Worm (Caenorhabditis elegans) whole organism, mixed stage, embryonic: Measurements from ENCODE around the gene Y69H2.17.

Source experiments
- M03D4.4 ChIP-seq: sonication (generic microtip); optimal IDR thresholded peaks from 2 replicates; lab custom pipeline; 2017; ENCODE audit warnings: mild to moderate bottlenecking, missing genetic modification characterization, missing compliant biosample characterization
- bed-3 ChIP-seq: fragments of 200-800 bp; sonication (Bioruptor generic); optimal IDR thresholded peaks from 3 replicates; lab custom pipeline; 2018; ENCODE audit warnings: mild to moderate bottlenecking, missing genetic modification characterization, moderate library complexity, missing compliant biosample characterization
- ceh-39 ChIP-seq: fragments of 150-350 bp; optimal IDR thresholded peaks from 2 replicates; lab custom pipeline; 2014; ENCODE audit warnings: missing biosample characterization, missing genetic modification characterization
- ceh-43 ChIP-seq: fragments of 200-800 bp; sonication (Bioruptor generic); optimal IDR thresholded peaks from 2 replicates; lab custom pipeline; 2018; ENCODE audit warnings: mild to moderate bottlenecking, missing genetic modification characterization, moderate library complexity, missing compliant biosample characterization
- ceh-83 ChIP-seq: fragments of 200-800 bp; sonication (Bioruptor generic); optimal IDR thresholded peaks from 2 replicates; lab custom pipeline; 2018; ENCODE audit warnings: mild to moderate bottlenecking, missing genetic modification characterization, missing compliant biosample characterization
- ces-1 ChIP-seq: fragments of 150-350 bp; optimal IDR thresholded peaks from 2 replicates; lab custom pipeline; 2014; ENCODE audit warnings: missing biosample characterization, missing genetic modification reagents, missing genetic modification characterization
- cnd-1 ChIP-seq: fragments of 200-800 bp; sonication (Bioruptor generic); optimal IDR thresholded peaks from 2 replicates; lab custom pipeline; 2018; ENCODE audit warnings: mild to moderate bottlenecking, missing genetic modification characterization, missing compliant biosample characterization
- drap-1 ChIP-seq: fragments of 200-800 bp; sonication (Bioruptor generic); optimal IDR thresholded peaks from 3 replicates; lab custom pipeline; 2018; ENCODE audit warnings: mild to moderate bottlenecking, missing genetic modification characterization, missing compliant biosample characterization
- elt-1 ChIP-seq: sonication (generic microtip); optimal IDR thresholded peaks from 2 replicates; lab custom pipeline; 2017; ENCODE audit warnings: missing genetic modification characterization, mild to moderate bottlenecking, missing compliant biosample characterization, antibody characterized with exemption, moderate library complexity, borderline replicate concordance; ENCODE audit not compliant: insufficient read depth
- elt-3 ChIP-seq: fragments of 150-350 bp; optimal IDR thresholded peaks from 2 replicates; lab custom pipeline; 2014; ENCODE audit warnings: missing biosample characterization, missing genetic modification characterization
- ham-2 ChIP-seq: fragments of 200-800 bp; sonication (Bioruptor generic); optimal IDR thresholded peaks from 2 replicates; lab custom pipeline; 2018; ENCODE audit warnings: mild to moderate bottlenecking, missing genetic modification characterization, missing compliant biosample characterization
- hlh-1 ChIP-seq: fragments of 150-350 bp; optimal IDR thresholded peaks from 2 replicates; lab custom pipeline; 2014; ENCODE audit warnings: missing biosample characterization, missing genetic modification reagents, missing genetic modification characterization
- lin-13 ChIP-seq: fragments of 150-350 bp; optimal IDR thresholded peaks from 2 replicates; lab custom pipeline; 2014; ENCODE audit warnings: missing biosample characterization, missing genetic modification characterization
- lin-32 ChIP-seq: fragments of 200-800 bp; sonication (Bioruptor generic); optimal IDR thresholded peaks from 2 replicates; lab custom pipeline; 2018; ENCODE audit warnings: mild to moderate bottlenecking, missing genetic modification characterization, missing compliant biosample characterization
- mab-5 ChIP-seq: fragments of 150-350 bp; optimal IDR thresholded peaks from 2 replicates; lab custom pipeline; 2014; ENCODE audit warnings: missing biosample characterization, missing genetic modification characterization
- mls-2 ChIP-seq: sonication (generic microtip); optimal IDR thresholded peaks from 2 replicates; lab custom pipeline; 2016; ENCODE audit warnings: mild to moderate bottlenecking, missing genetic modification characterization, moderate library complexity, missing compliant biosample characterization
- nhr-12 ChIP-seq: fragments of 150-350 bp; optimal IDR thresholded peaks from 2 replicates; lab custom pipeline; 2014; ENCODE audit warnings: missing biosample characterization, missing genetic modification characterization
- nhr-2 ChIP-seq: fragments of 150-350 bp; optimal IDR thresholded peaks from 2 replicates; lab custom pipeline; 2014; ENCODE audit warnings: missing biosample characterization, missing genetic modification characterization
- nhr-28 ChIP-seq: fragments of 150-350 bp; optimal IDR thresholded peaks from 2 replicates; lab custom pipeline; 2014; ENCODE audit warnings: missing biosample characterization, missing genetic modification characterization
- pha-4 ChIP-seq: fragments of 150-350 bp; optimal IDR thresholded peaks from 2 replicates; lab custom pipeline; 2018; ENCODE audit warnings: missing biosample characterization, missing genetic modification reagents, missing genetic modification characterization
- sem-2 ChIP-seq: fragments of 200-800 bp; sonication (Bioruptor generic); optimal IDR thresholded peaks from 2 replicates; lab custom pipeline; 2018; ENCODE audit warnings: mild to moderate bottlenecking, missing genetic modification characterization, missing compliant biosample characterization
- snpc-4 ChIP-seq: fragments of 150-350 bp; optimal IDR thresholded peaks from 2 replicates; lab custom pipeline; 2014; ENCODE audit warnings: missing biosample characterization, missing genetic modification characterization
- sptf-1 ChIP-seq: sonication (generic microtip); optimal IDR thresholded peaks from 2 replicates; lab custom pipeline; 2017; ENCODE audit warnings: mild to moderate bottlenecking, missing genetic modification characterization, moderate library complexity, missing compliant biosample characterization
- tbx-8 ChIP-seq: fragments of 200-800 bp; sonication (Bioruptor generic); optimal IDR thresholded peaks from 2 replicates; lab custom pipeline; 2018; ENCODE audit warnings: mild to moderate bottlenecking, missing genetic modification characterization, moderate library complexity, missing compliant biosample characterization
- unc-120 ChIP-seq: sonication (generic microtip); optimal IDR thresholded peaks from 2 replicates; lab custom pipeline; 2017; ENCODE audit warnings: missing genetic modification characterization, missing compliant biosample characterization; ENCODE audit not compliant: poor library complexity, severe bottlenecking
- unc-39 ChIP-seq: fragments of 150-350 bp; optimal IDR thresholded peaks from 2 replicates; lab custom pipeline; 2014; ENCODE audit warnings: missing biosample characterization, missing genetic modification characterization
- zip-8 ChIP-seq: fragments of 150-350 bp; optimal IDR thresholded peaks from 2 replicates; lab custom pipeline; 2014; ENCODE audit warnings: missing biosample characterization, missing genetic modification characterization
- ztf-11 ChIP-seq: fragments of 150-350 bp; optimal IDR thresholded peaks from 2 replicates; lab custom pipeline; 2014; ENCODE audit warnings: missing biosample characterization, missing genetic modification characterization

Y69H2.17 gene

ce11 chrV:18724076-18724475 is 39.3 kb downstream of the Y69H2.17 start:
- TF ChIP-seq hlh-1 (tag; lab: Kevin White, UChicago), result no peak
- no peak for TF ChIP-seq zip-8 (tag; lab: Kevin White, UChicago)
- TF ChIP-seq bed-3 (GFP tag; lab: Kevin White, UChicago), result no peak
- TF ChIP-seq pha-4 (tag; lab: Kevin White, UChicago), result no peak
- no peak for TF ChIP-seq elt-1 (tag; lab: Kevin White, UChicago)
- TF ChIP-seq nhr-2 (tag; lab: Kevin White, UChicago), result no peak
- TF ChIP-seq ceh-43 (GFP tag; lab: Kevin White, UChicago), result no peak
- no peak for TF ChIP-seq unc-39 (tag; lab: Kevin White, UChicago)
- TF ChIP-seq ceh-39 (tag; lab: Kevin White, UChicago), result no peak
- no peak for TF ChIP-seq ceh-83 (GFP tag; lab: Kevin White, UChicago)
- no peak for TF ChIP-seq cnd-1
- no peak for TF ChIP-seq snpc-4 (tag; lab: Kevin White, UChicago)
- TF ChIP-seq, all 35 proteins: peak for 0

DNA sequence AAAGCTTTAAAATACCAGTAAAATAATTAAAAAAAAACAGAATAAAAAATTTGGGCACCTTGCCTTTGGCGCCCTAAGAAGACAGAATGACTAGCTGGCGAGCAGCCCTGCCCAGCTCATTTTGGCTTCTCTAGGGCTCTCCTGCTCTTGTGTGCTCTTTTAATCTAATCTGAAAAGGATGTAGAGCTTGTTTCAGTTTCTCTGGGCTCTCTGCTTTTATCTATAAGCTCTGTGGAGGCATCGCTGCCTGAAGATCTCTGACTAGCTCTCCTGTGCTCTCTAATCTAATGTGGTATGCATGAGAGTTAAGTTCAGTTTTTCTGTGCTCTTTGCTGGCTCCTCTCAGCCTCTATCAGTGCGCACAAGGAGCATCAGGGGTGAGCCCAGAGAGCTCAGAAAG is 41.1 kb downstream of the Y69H2.17 start:
- TF ChIP-seq zip-8 (tag; lab: Kevin White, UChicago) (no peak), unc-120 (tag; lab: Kevin White, UChicago) (no peak), elt-3 (no peak), ces-1 (peak; percentile 68), nhr-12 (tag; lab: Kevin White, UChicago) (no peak), M03D4.4 (tag; lab: Kevin White, UChicago) (no peak)

DNA sequence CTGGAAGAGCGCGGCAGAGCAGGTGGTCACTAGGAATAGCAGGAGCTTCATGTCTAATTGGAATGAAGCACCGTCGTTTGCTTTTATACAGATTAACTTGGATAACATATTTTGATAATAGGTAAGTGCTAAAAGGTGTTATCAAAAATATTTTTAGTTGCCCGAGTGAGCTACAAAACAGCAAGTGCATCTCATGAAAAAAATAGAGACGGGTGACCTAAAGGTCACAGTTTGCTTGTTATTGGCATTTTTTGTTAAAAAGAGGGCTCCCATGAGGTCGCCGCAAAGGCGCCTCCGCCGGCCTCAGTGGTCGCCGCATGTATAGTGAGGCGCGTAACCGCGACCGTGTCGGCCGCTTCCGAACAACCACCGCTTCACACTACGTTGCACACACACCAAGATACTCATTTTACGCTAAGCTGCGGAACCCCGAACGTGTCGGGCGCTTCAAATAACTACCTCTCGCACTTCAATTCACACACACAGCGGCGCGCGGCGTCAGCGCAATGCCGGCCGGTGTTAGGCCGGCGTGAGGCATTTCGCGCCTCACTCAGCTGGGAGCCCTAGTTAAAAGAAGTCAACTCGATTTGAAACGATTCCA is 44.7 kb downstream of the Y69H2.17 start, which contains the start of gene asp-19:
asp-19 (minus strand) TSS at position 51 of the 601 bp plus-strand sequence.
- no peak for TF ChIP-seq ceh-43 (GFP tag; lab: Kevin White, UChicago)
- no peak for TF ChIP-seq M03D4.4 (tag; lab: Kevin White, UChicago)
- no peak for TF ChIP-seq nhr-28 (tag; lab: Kevin White, UChicago)
- no peak for TF ChIP-seq snpc-4 (tag; lab: Kevin White, UChicago)
- no peak for TF ChIP-seq ces-1
- TF ChIP-seq tbx-8 (GFP tag; lab: Kevin White, UChicago), result no peak
- TF ChIP-seq sem-2 (GFP tag; lab: Kevin White, UChicago), result no peak
- no peak for TF ChIP-seq lin-13 (tag; lab: Kevin White, UChicago)
- no peak for TF ChIP-seq mab-5 (tag; lab: Kevin White, UChicago)
- TF ChIP-seq ceh-83 (GFP tag; lab: Kevin White, UChicago), result no peak
- TF ChIP-seq sptf-1 (tag; lab: Kevin White, UChicago), result no peak
- no peak for TF ChIP-seq mls-2 (tag; lab: Kevin White, UChicago)
- no peak for TF ChIP-seq elt-1 (tag; lab: Kevin White, UChicago)
- TF ChIP-seq hlh-1 (tag; lab: Kevin White, UChicago), result no peak
- no peak for TF ChIP-seq bed-3 (GFP tag; lab: Kevin White, UChicago)
- TF ChIP-seq ceh-39 (tag; lab: Kevin White, UChicago), result no peak
- no peak for TF ChIP-seq unc-39 (tag; lab: Kevin White, UChicago)
- no peak for TF ChIP-seq cnd-1
- TF ChIP-seq zip-8 (tag; lab: Kevin White, UChicago), result no peak
- no peak for TF ChIP-seq ztf-11 (tag; lab: Kevin White, UChicago)

ce11 chrV:18731579-18732041 is 46.9 kb downstream of the Y69H2.17 start, which contains the start of the genes asp-18 and scl-19:
TSS of gene asp-18 (minus strand) at chrV:18731679.
TSS of gene scl-19 (plus strand) at chrV:18731991.
- no peak for TF ChIP-seq sptf-1 (tag; lab: Kevin White, UChicago)
- no peak for TF ChIP-seq hlh-1 (tag; lab: Kevin White, UChicago)
- no peak for TF ChIP-seq zip-8 (tag; lab: Kevin White, UChicago)
- no peak for TF ChIP-seq ces-1
- TF ChIP-seq lin-32 (GFP tag; lab: Kevin White, UChicago), result no peak

DNA sequence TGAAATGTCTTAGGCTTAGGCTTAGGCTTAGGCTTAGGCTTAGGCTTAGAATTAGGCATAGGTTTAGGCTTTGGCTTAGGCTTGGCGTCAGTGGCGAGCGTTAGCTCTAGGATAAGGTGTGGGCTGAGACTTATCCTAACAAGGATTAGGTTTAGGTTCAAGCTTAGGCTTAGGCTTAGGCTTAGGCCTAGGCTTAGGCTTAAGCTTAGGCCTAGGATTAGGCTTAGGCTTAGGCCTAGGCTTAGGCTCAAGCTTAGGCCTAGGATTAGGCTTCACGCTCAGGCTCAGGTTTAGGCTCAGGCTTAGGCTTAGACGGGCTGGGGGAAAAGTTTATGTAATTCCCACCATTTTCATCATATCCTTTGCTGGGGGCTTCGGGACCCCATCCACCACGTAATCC is 49.2 kb downstream of the Y69H2.17 start:
- TF ChIP-seq ham-2 (peak; percentile 10), drap-1 (GFP tag; lab: Kevin White, UChicago) (no peak)
